Worm (Caenorhabditis elegans) whole organism, mixed stage, embryonic: ENCODE data around the gene hmit-1.1.

Experiments used
- M03D4.4 ChIP-seq: sonication (generic microtip); optimal IDR thresholded peaks from 2 replicates; lab custom pipeline; 2017; ENCODE audit warnings: mild to moderate bottlenecking, missing genetic modification characterization, missing compliant biosample characterization
- bed-3 ChIP-seq: fragments of 200-800 bp; sonication (Bioruptor generic); optimal IDR thresholded peaks from 3 replicates; lab custom pipeline; 2018; ENCODE audit warnings: mild to moderate bottlenecking, missing genetic modification characterization, moderate library complexity, missing compliant biosample characterization
- blmp-1 ChIP-seq: fragments of 150-350 bp; optimal IDR thresholded peaks from 2 replicates; lab custom pipeline; 2014; ENCODE audit warnings: missing biosample characterization, missing genetic modification characterization
- ceh-39 ChIP-seq: fragments of 150-350 bp; optimal IDR thresholded peaks from 2 replicates; lab custom pipeline; 2014; ENCODE audit warnings: missing biosample characterization, missing genetic modification characterization
- ceh-43 ChIP-seq: fragments of 200-800 bp; sonication (Bioruptor generic); optimal IDR thresholded peaks from 2 replicates; lab custom pipeline; 2018; ENCODE audit warnings: mild to moderate bottlenecking, missing genetic modification characterization, moderate library complexity, missing compliant biosample characterization
- ceh-83 ChIP-seq: fragments of 200-800 bp; sonication (Bioruptor generic); optimal IDR thresholded peaks from 2 replicates; lab custom pipeline; 2018; ENCODE audit warnings: mild to moderate bottlenecking, missing genetic modification characterization, missing compliant biosample characterization
- ces-1 ChIP-seq: fragments of 150-350 bp; optimal IDR thresholded peaks from 2 replicates; lab custom pipeline; 2014; ENCODE audit warnings: missing biosample characterization, missing genetic modification reagents, missing genetic modification characterization
- cnd-1 ChIP-seq: fragments of 200-800 bp; sonication (Bioruptor generic); optimal IDR thresholded peaks from 2 replicates; lab custom pipeline; 2018; ENCODE audit warnings: mild to moderate bottlenecking, missing genetic modification characterization, missing compliant biosample characterization
- drap-1 ChIP-seq: fragments of 200-800 bp; sonication (Bioruptor generic); optimal IDR thresholded peaks from 3 replicates; lab custom pipeline; 2018; ENCODE audit warnings: mild to moderate bottlenecking, missing genetic modification characterization, missing compliant biosample characterization
- elt-1 ChIP-seq: sonication (generic microtip); optimal IDR thresholded peaks from 2 replicates; lab custom pipeline; 2017; ENCODE audit warnings: missing genetic modification characterization, mild to moderate bottlenecking, missing compliant biosample characterization, antibody characterized with exemption, moderate library complexity, borderline replicate concordance; ENCODE audit not compliant: insufficient read depth
- elt-3 ChIP-seq: fragments of 150-350 bp; optimal IDR thresholded peaks from 2 replicates; lab custom pipeline; 2014; ENCODE audit warnings: missing biosample characterization, missing genetic modification characterization
- flh-1 ChIP-seq: fragments of 200-800 bp; sonication (Bioruptor generic); optimal IDR thresholded peaks from 2 replicates; lab custom pipeline; 2018; ENCODE audit warnings: mild to moderate bottlenecking, missing genetic modification characterization, moderate library complexity, missing compliant biosample characterization
- ham-2 ChIP-seq: fragments of 200-800 bp; sonication (Bioruptor generic); optimal IDR thresholded peaks from 2 replicates; lab custom pipeline; 2018; ENCODE audit warnings: mild to moderate bottlenecking, missing genetic modification characterization, missing compliant biosample characterization
- hlh-1 ChIP-seq: fragments of 150-350 bp; optimal IDR thresholded peaks from 2 replicates; lab custom pipeline; 2014; ENCODE audit warnings: missing biosample characterization, missing genetic modification reagents, missing genetic modification characterization
- lin-13 ChIP-seq: fragments of 150-350 bp; optimal IDR thresholded peaks from 2 replicates; lab custom pipeline; 2014; ENCODE audit warnings: missing biosample characterization, missing genetic modification characterization
- lin-32 ChIP-seq: fragments of 200-800 bp; sonication (Bioruptor generic); optimal IDR thresholded peaks from 2 replicates; lab custom pipeline; 2018; ENCODE audit warnings: mild to moderate bottlenecking, missing genetic modification characterization, missing compliant biosample characterization
- lsy-2 ChIP-seq: fragments of 150-350 bp; optimal IDR thresholded peaks from 2 replicates; lab custom pipeline; 2014; ENCODE audit warnings: missing biosample characterization, missing genetic modification characterization
- mab-5 ChIP-seq: fragments of 150-350 bp; optimal IDR thresholded peaks from 2 replicates; lab custom pipeline; 2014; ENCODE audit warnings: missing biosample characterization, missing genetic modification characterization
- mls-2 ChIP-seq: sonication (generic microtip); optimal IDR thresholded peaks from 2 replicates; lab custom pipeline; 2016; ENCODE audit warnings: mild to moderate bottlenecking, missing genetic modification characterization, moderate library complexity, missing compliant biosample characterization
- nhr-12 ChIP-seq: fragments of 150-350 bp; optimal IDR thresholded peaks from 2 replicates; lab custom pipeline; 2014; ENCODE audit warnings: missing biosample characterization, missing genetic modification characterization
- nhr-2 ChIP-seq: fragments of 150-350 bp; optimal IDR thresholded peaks from 2 replicates; lab custom pipeline; 2014; ENCODE audit warnings: missing biosample characterization, missing genetic modification characterization
- nhr-237 ChIP-seq: fragments of 150-350 bp; optimal IDR thresholded peaks from 2 replicates; lab custom pipeline; 2014; ENCODE audit warnings: missing biosample characterization, missing genetic modification characterization
- nhr-28 ChIP-seq: fragments of 150-350 bp; optimal IDR thresholded peaks from 2 replicates; lab custom pipeline; 2014; ENCODE audit warnings: missing biosample characterization, missing genetic modification characterization
- nhr-76 ChIP-seq: sonication (generic microtip); optimal IDR thresholded peaks from 2 replicates; lab custom pipeline; 2017; ENCODE audit warnings: missing biosample characterization, missing genetic modification characterization
- pha-4 ChIP-seq: fragments of 150-350 bp; optimal IDR thresholded peaks from 2 replicates; lab custom pipeline; 2018; ENCODE audit warnings: missing biosample characterization, missing genetic modification reagents, missing genetic modification characterization
- sem-2 ChIP-seq: fragments of 200-800 bp; sonication (Bioruptor generic); optimal IDR thresholded peaks from 2 replicates; lab custom pipeline; 2018; ENCODE audit warnings: mild to moderate bottlenecking, missing genetic modification characterization, missing compliant biosample characterization
- snpc-4 ChIP-seq: fragments of 150-350 bp; optimal IDR thresholded peaks from 2 replicates; lab custom pipeline; 2014; ENCODE audit warnings: missing biosample characterization, missing genetic modification characterization
- tbx-8 ChIP-seq: fragments of 200-800 bp; sonication (Bioruptor generic); optimal IDR thresholded peaks from 2 replicates; lab custom pipeline; 2018; ENCODE audit warnings: mild to moderate bottlenecking, missing genetic modification characterization, moderate library complexity, missing compliant biosample characterization
- unc-120 ChIP-seq: sonication (generic microtip); optimal IDR thresholded peaks from 2 replicates; lab custom pipeline; 2017; ENCODE audit warnings: missing genetic modification characterization, missing compliant biosample characterization; ENCODE audit not compliant: poor library complexity, severe bottlenecking
- unc-39 ChIP-seq: fragments of 150-350 bp; optimal IDR thresholded peaks from 2 replicates; lab custom pipeline; 2014; ENCODE audit warnings: missing biosample characterization, missing genetic modification characterization
- unc-62 ChIP-seq: fragments of 150-350 bp; optimal IDR thresholded peaks from 2 replicates; lab custom pipeline; 2014; ENCODE audit warnings: missing biosample characterization, missing genetic modification reagents, missing genetic modification characterization
- zip-8 ChIP-seq: fragments of 150-350 bp; optimal IDR thresholded peaks from 2 replicates; lab custom pipeline; 2014; ENCODE audit warnings: missing biosample characterization, missing genetic modification characterization

hmit-1.1 gene

ce11 chrV:18487158-18487557 is 29.4 kb upstream of the hmit-1.1 start, which contains the start of gene Y51A2D.18:
Gene Y51A2D.18, minus strand, starts transcription at chrV:18487258.
- TF ChIP-seq blmp-1 (tag; lab: Kevin White, UChicago) (no peak), elt-3 (tag; lab: Kevin White, UChicago) (no peak), tbx-8 (GFP tag; lab: Kevin White, UChicago) (no peak), sem-2 (no peak), nhr-12 (tag; lab: Kevin White, UChicago) (no peak), zip-8 (no peak), ceh-83 (GFP tag; lab: Kevin White, UChicago) (no peak)

ce11 chrV:18490284-18490832 is 26.2 kb upstream of the hmit-1.1 start:
- TF ChIP-seq unc-120 (tag; lab: Kevin White, UChicago) = peak; percentile 90
- TF ChIP-seq lsy-2 = no peak
- peak; percentile 71 for TF ChIP-seq drap-1 (GFP tag; lab: Kevin White, UChicago)
- peak; percentile 17 for TF ChIP-seq mls-2 (tag; lab: Kevin White, UChicago)
- TF ChIP-seq tbx-8 (GFP tag; lab: Kevin White, UChicago) = no peak
- TF ChIP-seq unc-62 (GFP tag; lab: Kevin White, UChicago) = peak; percentile 19
- no peak for TF ChIP-seq nhr-12 (tag; lab: Kevin White, UChicago)
- TF ChIP-seq nhr-2 = no peak
- TF ChIP-seq lin-13 (tag; lab: Kevin White, UChicago) = no peak
- TF ChIP-seq lin-32 (GFP tag; lab: Kevin White, UChicago) = no peak
- no peak for TF ChIP-seq sem-2
- TF ChIP-seq M03D4.4 (tag; lab: Kevin White, UChicago) = peak; percentile 26
- no peak for TF ChIP-seq flh-1 (GFP tag; lab: Kevin White, UChicago)
- peak; percentile 45 for TF ChIP-seq ces-1 (GFP tag; lab: Kevin White, UChicago)
- TF ChIP-seq ceh-83 (GFP tag; lab: Kevin White, UChicago) = no peak
- no peak for TF ChIP-seq cnd-1 (tag; lab: Kevin White, UChicago)
- no peak for TF ChIP-seq ceh-43 (GFP tag; lab: Kevin White, UChicago)
- TF ChIP-seq elt-3 (tag; lab: Kevin White, UChicago) = no peak
- no peak for TF ChIP-seq pha-4 (tag; lab: Kevin White, UChicago)
- TF ChIP-seq nhr-237 = no peak
- no peak for TF ChIP-seq ceh-39 (tag; lab: Kevin White, UChicago)
- TF ChIP-seq zip-8 = no peak
- no peak for TF ChIP-seq nhr-76 (tag; lab: Kevin White, UChicago)
- no peak for TF ChIP-seq blmp-1 (tag; lab: Kevin White, UChicago)
- no peak for TF ChIP-seq snpc-4
- TF ChIP-seq ham-2 = no peak
- no peak for TF ChIP-seq nhr-28
- peak; percentile 59 for TF ChIP-seq hlh-1 (tag; lab: Kevin White, UChicago)
- TF ChIP-seq mab-5 (tag; lab: Kevin White, UChicago) = no peak

ce11 chrV:18491961-18492360 is 24.6 kb upstream of the hmit-1.1 start, which contains the start of gene slo-1:
Gene slo-1, plus strand, starts transcription at chrV:18492261.
- TF ChIP-seq unc-39 (no peak), ces-1 (GFP tag; lab: Kevin White, UChicago) (peak; percentile 42)
- TF ChIP-seq, all 35 proteins: peak for 1

- TF ChIP-seq lin-32 (GFP tag; lab: Kevin White, UChicago) (no peak), M03D4.4 (tag; lab: Kevin White, UChicago) (no peak), bed-3 (GFP tag; lab: Kevin White, UChicago) (no peak), hlh-1 (tag; lab: Kevin White, UChicago) (no peak), nhr-12 (tag; lab: Kevin White, UChicago) (no peak), drap-1 (GFP tag; lab: Kevin White, UChicago) (no peak), zip-8 (no peak), unc-120 (tag; lab: Kevin White, UChicago) (no peak), elt-1 (tag; lab: Kevin White, UChicago) (no peak), unc-62 (GFP tag; lab: Kevin White, UChicago) (no peak), ceh-39 (tag; lab: Kevin White, UChicago) (no peak), ceh-83 (GFP tag; lab: Kevin White, UChicago) (no peak)
These were observed 12.0 kb upstream of the hmit-1.1 start for ce11 chrV:18504610-18505009.
